Worm (Caenorhabditis elegans) whole organism, L4/young adult: ENCODE measurements around the gene idpc-6.

Experiments used
- W03F9.2 ChIP-seq: fragments of 150-350 bp; optimal IDR thresholded peaks from 2 replicates; lab custom pipeline; 2014; ENCODE audit warnings: missing biosample characterization, missing genetic modification characterization
- dao-5 ChIP-seq: sonication (generic microtip); optimal IDR thresholded peaks from 2 replicates; lab custom pipeline; 2016; ENCODE audit warnings: missing genotype, missing genetic modification characterization, moderate library complexity, missing compliant biosample characterization
- him-1 ChIP-seq: sonication (generic microtip); optimal IDR thresholded peaks from 2 replicates; lab custom pipeline; 2016; ENCODE audit warnings: missing genotype, missing genetic modification reagents, missing genetic modification characterization, missing compliant biosample characterization

Gene idpc-6

ce11 chrV:9619850-9620249, at the start of gene idpc-6:
Gene idpc-6 (plus strand): TSS chrV:9620150.
- TF ChIP-seq him-1 (tag; lab: Kevin White, UChicago) (no peak), dao-5 (tag; lab: Kevin White, UChicago) (no peak), W03F9.2 (tag; lab: Kevin White, UChicago) (no peak)

ce11 chrV:9570197-9570596, 49.8 kb upstream of the idpc-6 start, which contains the start of gene F25B3.5:
Gene F25B3.5 (minus strand): TSS chrV:9570297.
- TF ChIP-seq him-1 (tag; lab: Kevin White, UChicago) (no peak), W03F9.2 (tag; lab: Kevin White, UChicago) (no peak), dao-5 (tag; lab: Kevin White, UChicago) (no peak)

ce11 chrV:9571056-9571455, 48.9 kb upstream of the idpc-6 start:
- no peak for TF ChIP-seq dao-5 (tag; lab: Kevin White, UChicago)
- TF ChIP-seq him-1 (tag; lab: Kevin White, UChicago), result no peak
- no peak for TF ChIP-seq W03F9.2 (tag; lab: Kevin White, UChicago)

ce11 chrV:9571673-9572072, 48.3 kb upstream of the idpc-6 start:
- no peak for TF ChIP-seq dao-5 (tag; lab: Kevin White, UChicago)
- no peak for TF ChIP-seq him-1 (tag; lab: Kevin White, UChicago)
- no peak for TF ChIP-seq W03F9.2 (tag; lab: Kevin White, UChicago)

- no peak for TF ChIP-seq him-1 (tag; lab: Kevin White, UChicago)
- TF ChIP-seq W03F9.2 (tag; lab: Kevin White, UChicago), result no peak
- TF ChIP-seq dao-5 (tag; lab: Kevin White, UChicago), result no peak
These were observed 43.0 kb upstream of the idpc-6 start, which contains the start of gene F25B3.2 for ce11 chrV:9576991-9577390. Gene F25B3.2 (plus strand): TSS chrV:9577291.

ce11 chrV:9582594-9583322, 37.2 kb upstream of the idpc-6 start, which contains the start of gene rtfo-1:
Gene rtfo-1 (minus strand): TSS chrV:9582644.
- TF ChIP-seq him-1 (tag; lab: Kevin White, UChicago), result no peak

- TF ChIP-seq him-1 (tag; lab: Kevin White, UChicago) (no peak), dao-5 (tag; lab: Kevin White, UChicago) (no peak), W03F9.2 (tag; lab: Kevin White, UChicago) (no peak)
These were observed 36.7 kb upstream of the idpc-6 start, which contains the start of gene K09G1.1 for ce11 chrV:9583323-9583644. Gene K09G1.1 (plus strand): TSS chrV:9583545.

ce11 chrV:9584263-9584662, 35.7 kb upstream of the idpc-6 start:
- TF ChIP-seq dao-5 (tag; lab: Kevin White, UChicago), result no peak

- TF ChIP-seq him-1 (tag; lab: Kevin White, UChicago) (no peak), dao-5 (tag; lab: Kevin White, UChicago) (no peak), W03F9.2 (tag; lab: Kevin White, UChicago) (no peak)
These were observed 32.3 kb upstream of the idpc-6 start for ce11 chrV:9587619-9588018.

ce11 chrV:9588574-9588973, 31.4 kb upstream of the idpc-6 start:
- TF ChIP-seq him-1 (tag; lab: Kevin White, UChicago) (no peak), dao-5 (tag; lab: Kevin White, UChicago) (no peak), W03F9.2 (tag; lab: Kevin White, UChicago) (no peak)

- TF ChIP-seq him-1 (tag; lab: Kevin White, UChicago), result no peak
These were observed 29.6 kb upstream of the idpc-6 start, which contains the start of gene K09G1.2 for ce11 chrV:9590317-9590716. Gene K09G1.2 (plus strand): TSS chrV:9590617.

- TF ChIP-seq him-1 (tag; lab: Kevin White, UChicago) (no peak), dao-5 (tag; lab: Kevin White, UChicago) (no peak), W03F9.2 (tag; lab: Kevin White, UChicago) (no peak)
These were observed 11.7 kb upstream of the idpc-6 start, which contains the start of gene dop-2 for ce11 chrV:9608256-9608655. Gene dop-2 (plus strand): TSS chrV:9608556.

- TF ChIP-seq him-1 (tag; lab: Kevin White, UChicago), result no peak
- no peak for TF ChIP-seq W03F9.2 (tag; lab: Kevin White, UChicago)
- TF ChIP-seq dao-5 (tag; lab: Kevin White, UChicago), result no peak
These were observed 10.7 kb upstream of the idpc-6 start for ce11 chrV:9609217-9609616.

ce11 chrV:9615725-9616124, 4.2 kb upstream of the idpc-6 start, which contains the start of gene pqn-63:
Gene pqn-63 (plus strand): TSS chrV:9616031.
- TF ChIP-seq W03F9.2 (tag; lab: Kevin White, UChicago), result no peak
- TF ChIP-seq him-1 (tag; lab: Kevin White, UChicago), result no peak
- no peak for TF ChIP-seq dao-5 (tag; lab: Kevin White, UChicago)
